Worm (Caenorhabditis elegans): Measurements from ENCODE around the gene C43H6.6.
A peak's percentile ranks its signal among the peaks of the same experiment; 100 is the strongest.

C43H6.6 gene

DNA sequence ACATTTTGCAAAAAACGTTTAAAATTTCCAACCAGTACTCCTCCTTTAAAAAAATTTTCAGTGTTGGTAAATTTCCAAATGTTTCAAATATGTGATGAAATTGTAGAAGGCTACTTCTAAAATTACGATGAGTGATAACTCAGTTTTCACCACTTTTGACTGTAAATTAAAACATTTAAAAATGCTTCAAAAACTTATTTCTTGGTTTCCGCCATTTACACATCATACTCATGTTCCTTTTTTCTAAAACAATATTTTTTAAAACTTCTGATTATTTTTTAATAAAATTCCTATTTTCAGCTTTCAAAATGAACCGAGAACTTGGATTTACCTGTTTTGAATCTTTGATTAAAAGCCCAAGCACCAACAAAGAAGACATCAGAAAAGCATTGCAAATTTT lies 8.6 kb downstream of the C43H6.6 start, which contains the start of gene C43H6.4:
C43H6.4 (plus strand) TSS at position 301 of the 400 bp plus-strand sequence.
- no peak for TF ChIP-seq blmp-1 (tag; optimal IDR thresholded peaks at IDR 0.05)
- no peak for TF ChIP-seq mab-9 (GFP tag; IDR thresholded peaks at IDR 0.05)
- no peak for TF ChIP-seq dpl-1 (GFP tag; optimal IDR thresholded peaks at IDR 0.05)
- TF ChIP-seq jun-1 (tag; optimal IDR thresholded peaks at IDR 0.05) = no peak
- no peak for TF ChIP-seq grh-1 (GFP tag; IDR thresholded peaks at IDR 0.05)
- no peak for TF ChIP-seq egl-13 (tag; optimal IDR thresholded peaks at IDR 0.05)
- no peak for TF ChIP-seq Y116A8C.19 (tag; optimal IDR thresholded peaks at IDR 0.05; ENCODE audit: borderline replicate concordance)
- TF ChIP-seq nhr-20 (tag; optimal IDR thresholded peaks at IDR 0.05) = no peak
- no peak for TF ChIP-seq fos-1 (tag; optimal IDR thresholded peaks at IDR 0.05)
- no peak for TF ChIP-seq skn-1 (tag; optimal IDR thresholded peaks at IDR 0.05)
- TF ChIP-seq lin-13 (GFP tag; optimal IDR thresholded peaks at IDR 0.05) = no peak
- no peak for TF ChIP-seq dsc-1 (tag; optimal IDR thresholded peaks at IDR 0.05)
- no peak for TF ChIP-seq fkh-10 (GFP tag; optimal IDR thresholded peaks at IDR 0.05)
- no peak for TF ChIP-seq swsn-7 (tag; optimal IDR thresholded peaks at IDR 0.05)
- no peak for TF ChIP-seq fkh-8 (tag; optimal IDR thresholded peaks at IDR 0.05)
- no peak for TF ChIP-seq ztf-11 (tag; optimal IDR thresholded peaks at IDR 0.05)

DNA sequence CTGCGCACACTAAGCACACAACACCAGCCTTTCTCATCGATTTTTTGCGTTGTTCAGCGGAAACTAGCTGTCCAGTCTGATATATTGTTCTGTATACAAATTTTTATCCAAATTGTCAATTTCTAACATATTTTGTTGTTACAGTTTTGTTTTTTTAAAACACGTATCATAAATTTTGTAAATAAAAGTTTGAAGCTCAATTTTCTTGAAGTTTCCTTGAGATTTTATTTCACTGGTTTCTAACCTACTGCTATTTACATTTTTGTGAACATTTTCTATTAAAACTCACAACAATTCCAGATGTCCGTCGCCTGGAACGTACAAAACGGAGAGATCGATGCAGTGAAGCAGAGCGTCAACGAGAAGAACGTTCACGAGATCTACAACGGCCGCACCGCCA lies 12.1 kb downstream of the C43H6.6 start, which contains the start of gene mtpn-1:
mtpn-1 (plus strand) TSS at position 301 of the 400 bp plus-strand sequence.
- TF ChIP-seq lir-3 (tag; optimal IDR thresholded peaks at IDR 0.05; ENCODE audit: poor library complexity) = no peak
- peak; percentile 56 for TF ChIP-seq nhr-85 (tag)

DNA sequence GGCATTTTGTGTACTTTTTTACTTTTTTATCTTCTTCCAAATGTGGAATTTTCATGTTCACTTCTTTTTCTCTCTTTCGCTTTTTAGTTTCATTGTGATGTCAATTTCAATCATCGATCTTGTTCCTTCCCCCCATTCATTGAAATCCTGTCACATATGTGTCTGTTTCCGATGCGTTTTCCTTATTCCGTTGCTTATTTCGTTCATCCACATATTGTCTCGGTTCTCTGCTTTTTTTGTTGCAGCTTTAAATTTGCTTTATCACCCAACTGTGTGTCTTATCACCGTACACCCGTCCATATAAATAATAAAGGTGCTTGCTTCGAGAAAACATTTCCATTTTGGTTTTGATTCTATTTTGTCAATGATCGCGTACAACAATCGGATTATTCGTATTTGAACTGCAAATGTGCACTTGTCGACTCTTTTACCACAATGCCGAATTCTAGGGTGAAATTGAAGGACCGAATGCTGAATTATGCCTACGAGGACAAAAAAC lies 14.2 kb downstream of the C43H6.6 start, which contains the start of the genes C43H6.12 and trpp-12:
C43H6.12 (plus strand) TSS at position 365 of the 499 bp plus-strand sequence.
trpp-12 (plus strand) TSS at position 449 of the 499 bp plus-strand sequence.
- TF ChIP-seq unc-86 (tag; optimal IDR thresholded peaks at IDR 0.05) (no peak), hlh-4 (tag; optimal IDR thresholded peaks at IDR 0.05) (no peak), snpc-4 (tag; optimal IDR thresholded peaks at IDR 0.05) (no peak), vab-15 (tag; optimal IDR thresholded peaks at IDR 0.05) (no peak), nhr-28 (tag; optimal IDR thresholded peaks at IDR 0.05) (no peak), sptf-1 (tag; optimal IDR thresholded peaks at IDR 0.05) (no peak), ceh-63 (GFP tag; optimal IDR thresholded peaks at IDR 0.05) (no peak), pag-3 (tag; optimal IDR thresholded peaks at IDR 0.05; ENCODE audit: borderline replicate concordance, insufficient read depth) (no peak), mef-2 (tag; optimal IDR thresholded peaks at IDR 0.05) (no peak)

DNA sequence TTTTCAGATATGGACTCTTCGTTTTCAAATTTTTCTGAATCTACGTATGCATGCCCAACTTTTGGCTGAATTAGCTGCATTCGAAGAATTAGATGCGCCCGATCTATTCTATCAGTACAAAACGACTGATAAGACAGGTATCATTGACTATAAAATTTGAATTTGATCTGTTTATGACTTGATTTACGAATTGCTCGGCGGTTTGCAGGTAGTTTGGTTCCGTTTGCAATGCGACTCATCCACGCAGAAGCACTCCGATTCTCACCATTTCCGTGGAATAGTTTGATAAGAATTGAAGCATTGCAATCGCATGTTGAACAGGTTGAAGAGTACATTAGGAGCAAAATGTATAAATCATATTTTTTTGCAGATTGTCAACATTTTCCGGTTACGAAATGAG lies 15.9 kb downstream of the C43H6.6 start:
- TF ChIP-seq unc-62 (GFP tag; optimal IDR thresholded peaks at IDR 0.05) (no peak), elt-2 (tag; optimal IDR thresholded peaks at IDR 0.05) (peak; percentile 27)

DNA sequence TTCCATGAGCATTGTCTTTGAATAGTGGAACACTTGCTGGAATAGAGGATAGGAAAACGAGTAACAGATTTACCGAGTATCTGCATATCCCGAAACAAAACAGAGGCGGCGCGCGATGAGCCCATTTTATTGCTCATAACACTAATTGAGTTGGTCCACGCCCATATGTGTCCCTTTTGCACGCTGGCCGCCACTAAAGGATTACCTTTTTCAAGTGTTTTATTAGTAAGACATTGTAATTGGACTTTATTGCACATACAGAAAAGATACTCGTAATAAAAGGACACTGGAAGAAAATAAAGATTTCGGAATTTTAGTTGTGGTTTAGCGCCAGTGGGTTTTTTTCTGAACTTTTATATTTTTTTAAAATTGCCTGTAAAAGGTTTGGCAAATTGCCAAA lies 18.2 kb downstream of the C43H6.6 start, which contains the start of gene hlh-15:
hlh-15 (minus strand) TSS at position 101 of the 400 bp plus-strand sequence.
- no peak for TF ChIP-seq ztf-4 (tag; optimal IDR thresholded peaks at IDR 0.05)
- no peak for TF ChIP-seq nhr-12 (tag; optimal IDR thresholded peaks at IDR 0.05)
- TF ChIP-seq hlh-17 (GFP tag; optimal IDR thresholded peaks at IDR 0.05; ENCODE audit: borderline replicate concordance) = no peak
- TF ChIP-seq egl-27 (tag; optimal IDR thresholded peaks at IDR 0.05) = no peak
- no peak for TF ChIP-seq egl-13 (tag; optimal IDR thresholded peaks at IDR 0.05)
- no peak for TF ChIP-seq efl-1 (optimal IDR thresholded peaks at IDR 0.05)
- TF ChIP-seq efl-1 (GFP tag; optimal IDR thresholded peaks at IDR 0.05 in 1 of 2) = no peak
- TF ChIP-seq mab-9 (GFP tag; IDR thresholded peaks at IDR 0.05) = no peak
- no peak for TF ChIP-seq nhr-28 (tag; optimal IDR thresholded peaks at IDR 0.05)
- no peak for TF ChIP-seq irx-1 (tag; optimal IDR thresholded peaks at IDR 0.05)
- TF ChIP-seq sup-37 (GFP tag; optimal IDR thresholded peaks at IDR 0.05) = no peak
- TF ChIP-seq tbx-2 (tag; optimal IDR thresholded peaks at IDR 0.05) = no peak
- no peak for TF ChIP-seq aly-2 (tag; optimal IDR thresholded peaks at IDR 0.05)
- no peak for TF ChIP-seq lin-14 (GFP tag; optimal IDR thresholded peaks at IDR 0.05)
- TF ChIP-seq zip-4 (GFP tag; optimal IDR thresholded peaks at IDR 0.05) = no peak
- TF ChIP-seq nhr-11 (tag; optimal IDR thresholded peaks at IDR 0.05) = no peak
- TF ChIP-seq unc-62 (GFP tag; optimal IDR thresholded peaks at IDR 0.05) = no peak
- TF ChIP-seq nhr-20 (tag; optimal IDR thresholded peaks at IDR 0.05) = no peak

Measured in whole organism, L1 larva.